Worm (Caenorhabditis elegans) whole organism, late embryonic: ENCODE data around the gene zzz-1.
A peak's percentile ranks its signal among the peaks of the same experiment; 100 is the strongest.

Source experiments
- K09A11.1 ChIP-seq: sonication (generic microtip); optimal IDR thresholded peaks from 2 replicates; lab custom pipeline; 2017; ENCODE audit warnings: antibody characterized with exemption, mild to moderate bottlenecking, missing genetic modification characterization, missing compliant biosample characterization; ENCODE audit not compliant: insufficient read depth
- ama-1 ChIP-seq: fragments of 150-350 bp; optimal IDR thresholded peaks from 2 replicates; lab custom pipeline; 2014
- ceh-18 ChIP-seq: sonication (generic microtip); optimal IDR thresholded peaks from 2 replicates; lab custom pipeline; 2016; ENCODE audit warnings: missing genetic modification characterization, missing compliant biosample characterization
- ceh-19 ChIP-seq: fragments of 200-800 bp; sonication (Bioruptor generic); optimal IDR thresholded peaks from 2 replicates; lab custom pipeline; 2018; ENCODE audit warnings: mild to moderate bottlenecking, missing genetic modification characterization, missing compliant biosample characterization
- ceh-2 ChIP-seq: sonication (generic microtip); optimal IDR thresholded peaks from 2 replicates; lab custom pipeline; 2016; ENCODE audit warnings: missing genotype, missing genetic modification characterization, missing compliant biosample characterization
- ceh-24 ChIP-seq: sonication (generic microtip); optimal IDR thresholded peaks from 2 replicates; lab custom pipeline; 2016; ENCODE audit warnings: mild to moderate bottlenecking, missing genetic modification characterization, missing compliant biosample characterization
- ceh-30 ChIP-seq: fragments of 150-350 bp; optimal IDR thresholded peaks from 2 replicates; lab custom pipeline; 2014; ENCODE audit warnings: missing biosample characterization, missing genetic modification characterization
- ceh-31 ChIP-seq: sonication (generic microtip); optimal IDR thresholded peaks from 2 replicates; lab custom pipeline; 2016; ENCODE audit warnings: missing genetic modification characterization, missing compliant biosample characterization
- ceh-45 ChIP-seq: fragments of 200-800 bp; sonication (Bioruptor generic); IDR thresholded peaks from 2 replicates; pipeline ENCODE4 v1.3.6; 2022; ENCODE audit warnings: missing genetic modification reagents, missing genetic modification characterization, missing compliant biosample characterization
- ceh-6 ChIP-seq: fragments of 200-800 bp; sonication (Bioruptor generic); optimal IDR thresholded peaks from 2 replicates; lab custom pipeline; 2018; ENCODE audit warnings: mild to moderate bottlenecking, missing genetic modification characterization, missing compliant biosample characterization
- ceh-9 ChIP-seq: sonication (generic microtip); optimal IDR thresholded peaks from 2 replicates; lab custom pipeline; 2016; ENCODE audit warnings: mild to moderate bottlenecking, missing genetic modification characterization, inconsistent platforms, missing compliant biosample characterization
- dve-1 ChIP-seq: sonication (generic microtip); optimal IDR thresholded peaks from 2 replicates; lab custom pipeline; 2017; ENCODE audit warnings: antibody characterized with exemption, mild to moderate bottlenecking, missing genetic modification characterization, missing compliant biosample characterization
- elt-2 ChIP-seq: sonication (generic microtip); optimal IDR thresholded peaks from 2 replicates; lab custom pipeline; 2016; ENCODE audit warnings: missing genetic modification reagents, missing genetic modification characterization, missing compliant biosample characterization
- ets-4 ChIP-seq: sonication (generic microtip); optimal IDR thresholded peaks from 2 replicates; lab custom pipeline; 2016; ENCODE audit warnings: missing genetic modification characterization, missing compliant biosample characterization
- fax-1 ChIP-seq: sonication (generic microtip); optimal IDR thresholded peaks from 2 replicates; lab custom pipeline; 2016; ENCODE audit warnings: missing genotype, missing genetic modification characterization, missing compliant biosample characterization
- fkh-6 ChIP-seq: sonication (generic microtip); optimal IDR thresholded peaks from 2 replicates; lab custom pipeline; 2016; ENCODE audit warnings: missing genetic modification characterization, missing compliant biosample characterization
- gmeb-2 ChIP-seq: sonication (generic microtip); optimal IDR thresholded peaks from 2 replicates; lab custom pipeline; 2016; ENCODE audit warnings: missing genetic modification characterization, inconsistent platforms, missing compliant biosample characterization
- hlh-13 ChIP-seq: fragments of 200-800 bp; sonication (Bioruptor generic); optimal IDR thresholded peaks from 2 replicates; lab custom pipeline; 2018; ENCODE audit warnings: mild to moderate bottlenecking, missing genetic modification characterization, missing compliant biosample characterization
- hlh-30 ChIP-seq: sonication (generic microtip); optimal IDR thresholded peaks from 2 replicates; lab custom pipeline; 2017; ENCODE audit warnings: antibody characterized with exemption, missing genetic modification characterization, missing compliant biosample characterization; ENCODE audit not compliant: insufficient read depth
- lim-6 ChIP-seq: sonication (generic microtip); optimal IDR thresholded peaks from 2 replicates; lab custom pipeline; 2016; ENCODE audit warnings: missing genetic modification characterization, missing compliant biosample characterization
- madf-2 ChIP-seq: sonication (generic microtip); optimal IDR thresholded peaks from 2 replicates; lab custom pipeline; 2017; ENCODE audit warnings: missing genetic modification characterization, missing compliant biosample characterization
- mec-3 ChIP-seq: sonication (generic microtip); optimal IDR thresholded peaks from 2 replicates; lab custom pipeline; 2016; ENCODE audit warnings: borderline replicate concordance, missing genetic modification characterization, missing compliant biosample characterization
- nfya-1 ChIP-seq: sonication (generic microtip); optimal IDR thresholded peaks from 2 replicates; lab custom pipeline; 2017; ENCODE audit warnings: missing genetic modification characterization, mild to moderate bottlenecking, missing compliant biosample characterization, antibody characterized with exemption, moderate library complexity
- nhr-232 ChIP-seq: sonication (generic microtip); optimal IDR thresholded peaks from 2 replicates; lab custom pipeline; 2016; ENCODE audit warnings: missing genetic modification characterization, missing compliant biosample characterization
- pag-3 ChIP-seq: sonication (generic microtip); optimal IDR thresholded peaks from 2 replicates; lab custom pipeline; 2016; ENCODE audit warnings: missing compliant biosample characterization, missing genetic modification characterization, borderline replicate concordance
- pat-9 ChIP-seq: fragments of 200-800 bp; sonication (Bioruptor generic); optimal IDR thresholded peaks from 2 replicates; lab custom pipeline; 2018; ENCODE audit warnings: mild to moderate bottlenecking, missing genetic modification characterization, moderate library complexity, missing compliant biosample characterization
- pax-1 ChIP-seq: fragments of 150-350 bp; optimal IDR thresholded peaks from 2 replicates; lab custom pipeline; 2014; ENCODE audit warnings: missing biosample characterization, missing genetic modification characterization
- pha-2 ChIP-seq: sonication (generic microtip); optimal IDR thresholded peaks from 2 replicates; lab custom pipeline; 2017; ENCODE audit warnings: mild to moderate bottlenecking, missing genetic modification characterization, missing compliant biosample characterization
- pqm-1 ChIP-seq: sonication (generic microtip); optimal IDR thresholded peaks from 2 replicates; lab custom pipeline; 2016; ENCODE audit warnings: missing genetic modification characterization, missing compliant biosample characterization
- rnt-1 ChIP-seq: sonication (generic microtip); optimal IDR thresholded peaks from 2 replicates; lab custom pipeline; 2016; ENCODE audit warnings: missing genetic modification characterization, missing compliant biosample characterization
- sdc-2 ChIP-seq: sonication (generic microtip); optimal IDR thresholded peaks from 2 replicates; lab custom pipeline; 2016; ENCODE audit warnings: missing genotype, missing genetic modification characterization, missing compliant biosample characterization
- tbx-7 ChIP-seq: sonication (generic microtip); optimal IDR thresholded peaks from 2 replicates; lab custom pipeline; 2016; ENCODE audit warnings: missing genotype, missing genetic modification characterization, missing compliant biosample characterization
- unc-42 ChIP-seq: sonication (generic microtip); optimal IDR thresholded peaks from 2 replicates; lab custom pipeline; 2016; ENCODE audit warnings: missing genotype, missing genetic modification characterization, missing compliant biosample characterization
- unc-55 ChIP-seq: sonication (generic microtip); optimal IDR thresholded peaks from 2 replicates; lab custom pipeline; 2017; ENCODE audit warnings: missing biosample characterization, missing genetic modification reagents, missing genetic modification characterization
- unc-86 ChIP-seq: sonication (generic microtip); optimal IDR thresholded peaks from 2 replicates; lab custom pipeline; 2016; ENCODE audit warnings: missing genetic modification characterization, missing compliant biosample characterization
- zip-5 ChIP-seq: sonication (generic microtip); optimal IDR thresholded peaks from 2 replicates; lab custom pipeline; 2016; ENCODE audit warnings: missing genetic modification characterization, missing compliant biosample characterization

zzz-1 gene

DNA sequence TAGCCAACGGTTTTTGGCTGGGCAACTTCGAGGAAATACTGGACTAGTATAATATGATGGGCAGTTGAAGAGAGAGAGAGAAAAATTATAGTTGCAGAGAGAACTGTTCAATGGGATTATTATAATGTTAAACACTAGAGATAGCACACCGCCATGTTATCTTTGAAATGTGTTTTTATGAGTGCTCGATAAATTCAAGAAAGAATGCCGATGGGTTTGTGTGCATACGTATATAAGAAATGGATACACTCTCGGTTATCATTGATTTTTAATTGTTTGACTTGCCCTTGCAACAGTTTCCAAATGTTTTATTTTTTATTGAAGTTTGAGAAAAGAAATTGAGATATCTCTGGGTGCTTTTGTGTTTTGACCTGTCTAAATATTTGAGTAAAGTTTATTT, 27.7 kb upstream of the zzz-1 start, which contains the start of gene F17C11.12:
TSS of gene F17C11.12 (minus strand) at position 240 of the 400 bp plus-strand sequence.
- TF ChIP-seq rnt-1 (tag; lab: Kevin White, UChicago) = no peak
- peak; percentile 44 for TF ChIP-seq elt-2 (tag; lab: Kevin White, UChicago)
- TF ChIP-seq zip-5 (tag; lab: Kevin White, UChicago) = no peak
- no peak for TF ChIP-seq mec-3 (tag; lab: Kevin White, UChicago)
- TF ChIP-seq pax-1 (tag; lab: Kevin White, UChicago) = no peak
- no peak for TF ChIP-seq pag-3 (tag; lab: Kevin White, UChicago)

DNA sequence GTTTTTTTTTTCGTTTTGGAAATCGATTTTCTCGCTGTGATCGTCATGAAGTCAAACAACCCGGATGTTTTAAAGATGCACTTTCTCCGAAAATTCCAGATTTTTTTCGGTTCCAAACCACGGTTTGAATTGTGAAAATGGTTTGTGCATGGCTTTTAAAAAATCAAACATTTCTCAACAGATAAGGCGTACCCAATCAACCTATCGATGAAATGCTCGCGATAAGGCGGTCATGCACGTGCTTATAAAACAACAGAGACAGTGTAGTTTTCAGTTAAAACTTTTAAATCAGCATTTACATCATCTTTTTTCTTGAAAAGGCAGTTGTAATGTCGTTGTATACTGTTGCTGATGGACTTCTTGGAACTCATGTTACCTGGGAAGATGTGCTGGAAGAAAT, 23.4 kb upstream of the zzz-1 start, which contains the start of gene F58B4.5:
TSS of gene F58B4.5 (plus strand) at position 283 of the 400 bp plus-strand sequence.
- TF ChIP-seq elt-2 (tag; lab: Kevin White, UChicago) = peak; percentile 63
- TF ChIP-seq unc-42 = no peak

DNA sequence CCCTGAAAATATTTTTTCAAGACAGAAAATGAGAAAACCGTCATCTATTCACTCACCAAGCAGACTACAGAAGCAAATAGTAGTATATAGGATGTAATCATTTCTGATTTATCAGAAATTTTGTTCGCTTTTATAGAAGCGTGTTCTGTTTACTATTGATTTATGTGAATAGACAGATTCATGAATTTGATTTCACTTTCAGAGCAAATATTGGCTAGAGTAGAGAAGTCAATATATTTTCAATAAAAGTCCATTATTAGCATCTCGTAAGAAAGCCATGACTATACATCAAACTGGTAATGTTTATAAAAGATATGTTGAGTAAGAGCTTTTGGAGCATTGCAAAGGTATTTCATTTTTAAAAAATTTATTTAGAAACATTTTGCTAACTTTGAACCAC, 22.2 kb upstream of the zzz-1 start, which contains the start of gene scvp-1:
TSS of gene scvp-1 (minus strand) at position 101 of the 400 bp plus-strand sequence.
- TF ChIP-seq gmeb-2 (tag; lab: Kevin White, UChicago) (no peak), fax-1 (no peak), lim-6 (no peak), hlh-13 (no peak), ceh-18 (tag; lab: Kevin White, UChicago) (no peak), ceh-19 (GFP tag; lab: Kevin White, UChicago) (no peak), fkh-6 (tag; lab: Kevin White, UChicago) (no peak), mec-3 (tag; lab: Kevin White, UChicago) (no peak), hlh-30 (no peak), ama-1 (lab: Kevin White, UChicago) (no peak), pha-2 (tag; lab: Kevin White, UChicago) (no peak), ceh-6 (no peak), nfya-1 (no peak), ceh-9 (no peak)

DNA sequence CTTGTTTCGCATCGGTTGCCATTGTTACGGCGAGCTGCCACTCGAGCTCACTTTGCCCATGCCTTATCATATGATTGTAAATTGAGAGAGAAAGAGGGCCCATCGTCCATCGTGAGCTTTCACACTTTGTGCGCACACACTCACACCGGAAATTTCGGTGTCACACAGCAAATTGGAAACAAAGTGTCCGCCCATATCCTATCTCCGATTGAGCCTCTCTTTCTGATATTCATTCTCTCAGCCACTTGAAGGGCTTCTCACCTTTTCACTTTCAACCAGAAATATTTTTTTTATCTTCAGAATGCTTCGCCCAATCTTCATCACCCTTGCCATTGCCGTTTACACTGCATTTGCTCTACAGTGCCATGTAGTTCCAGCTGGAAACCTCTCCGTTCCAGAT, 20.5 kb upstream of the zzz-1 start, which contains the start of gene F58B4.3:
TSS of gene F58B4.3 (plus strand) at position 301 of the 400 bp plus-strand sequence.
- TF ChIP-seq ceh-30 (tag; lab: Kevin White, UChicago) (no peak), fkh-6 (tag; lab: Kevin White, UChicago) (no peak), pqm-1 (tag; lab: Kevin White, UChicago) (no peak), unc-86 (no peak), dve-1 (tag; lab: Kevin White, UChicago) (no peak), zip-5 (tag; lab: Kevin White, UChicago) (no peak), pag-3 (tag; lab: Kevin White, UChicago) (no peak), ceh-19 (GFP tag; lab: Kevin White, UChicago) (no peak), pha-2 (tag; lab: Kevin White, UChicago) (no peak), tbx-7 (no peak), pat-9 (tag; lab: Kevin White, UChicago) (no peak)

DNA sequence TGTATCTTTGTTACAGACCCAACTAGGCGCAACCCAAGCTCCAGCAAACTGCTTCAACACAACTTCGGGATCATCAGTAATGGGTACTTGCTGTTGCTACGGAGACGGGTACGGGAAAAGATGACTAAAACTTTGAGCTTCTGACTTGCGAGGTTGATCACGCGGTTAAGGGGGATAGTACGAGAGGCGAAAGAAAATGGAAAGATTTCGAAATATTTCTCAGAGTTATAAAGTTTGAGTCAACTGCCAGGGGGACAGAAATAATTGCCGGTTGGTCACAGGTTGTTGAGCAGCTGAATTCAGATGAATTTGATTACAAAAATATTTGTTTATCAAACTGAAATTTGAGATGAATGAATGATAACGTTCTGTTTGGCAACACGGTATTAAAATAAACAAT, 16.7 kb upstream of the zzz-1 start:
- TF ChIP-seq pqm-1 (tag; lab: Kevin White, UChicago) (no peak), sdc-2 (tag; lab: Kevin White, UChicago) (no peak), ceh-2 (tag; lab: Kevin White, UChicago) (no peak), K09A11.1 (tag; lab: Kevin White, UChicago) (no peak), ets-4 (tag; lab: Kevin White, UChicago) (no peak), madf-2 (tag; lab: Kevin White, UChicago) (no peak), unc-55 (GFP tag; lab: Kevin White, UChicago) (no peak), fax-1 (no peak), nhr-232 (tag; lab: Kevin White, UChicago) (no peak), ceh-24 (tag; lab: Kevin White, UChicago) (no peak), ceh-45 (GFP tag; lab: Robert Waterston, UW) (no peak), ceh-31 (tag; lab: Kevin White, UChicago) (no peak), ceh-6 (no peak), lim-6 (no peak), ceh-30 (tag; lab: Kevin White, UChicago) (no peak)
